Worm (Caenorhabditis elegans) whole organism, L2 larva: Measurements from ENCODE around the gene F25B3.4.

Experiments
- elt-1 ChIP-seq: fragments of 150-350 bp; optimal IDR thresholded peaks from 2 replicates; lab custom pipeline; 2014; ENCODE audit warnings: missing biosample characterization, missing genetic modification characterization
- lin-13 ChIP-seq: fragments of 150-350 bp; optimal IDR thresholded peaks from 2 replicates; lab custom pipeline; 2014; ENCODE audit warnings: missing biosample characterization, missing genetic modification reagents, missing genetic modification characterization
- unc-62 ChIP-seq: fragments of 150-350 bp; optimal IDR thresholded peaks from 2 replicates; lab custom pipeline; 2014; ENCODE audit warnings: missing biosample characterization, missing genetic modification reagents, missing genetic modification characterization

DNA sequence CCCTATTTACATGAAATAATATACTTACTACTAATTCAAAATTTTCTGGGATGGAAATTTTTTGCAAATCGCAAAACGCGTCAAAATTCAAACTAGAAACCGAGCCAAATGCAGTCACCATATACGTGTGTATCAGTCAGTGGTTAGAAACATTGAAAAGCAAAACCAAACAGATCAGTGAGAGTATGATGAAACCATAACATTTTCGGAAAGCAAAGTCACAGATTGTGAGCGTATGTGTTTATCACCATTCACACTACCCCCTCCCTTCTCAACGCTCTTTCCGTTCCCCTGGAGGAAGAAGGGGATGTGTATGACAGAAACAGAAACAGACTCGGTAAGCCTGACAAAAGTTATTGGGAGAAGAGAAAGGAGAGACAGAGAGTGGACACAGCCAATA, 3.1 kb upstream of the F25B3.4 start:
- no peak for TF ChIP-seq elt-1 (tag; lab: Kevin White, UChicago)
- no peak for TF ChIP-seq lin-13 (GFP tag; lab: Kevin White, UChicago)
- no peak for TF ChIP-seq unc-62 (GFP tag; lab: Kevin White, UChicago)
